Fruit fly (Drosophila melanogaster): Measurements from ENCODE around the gene CG2991.

CG2991 gene

DNA sequence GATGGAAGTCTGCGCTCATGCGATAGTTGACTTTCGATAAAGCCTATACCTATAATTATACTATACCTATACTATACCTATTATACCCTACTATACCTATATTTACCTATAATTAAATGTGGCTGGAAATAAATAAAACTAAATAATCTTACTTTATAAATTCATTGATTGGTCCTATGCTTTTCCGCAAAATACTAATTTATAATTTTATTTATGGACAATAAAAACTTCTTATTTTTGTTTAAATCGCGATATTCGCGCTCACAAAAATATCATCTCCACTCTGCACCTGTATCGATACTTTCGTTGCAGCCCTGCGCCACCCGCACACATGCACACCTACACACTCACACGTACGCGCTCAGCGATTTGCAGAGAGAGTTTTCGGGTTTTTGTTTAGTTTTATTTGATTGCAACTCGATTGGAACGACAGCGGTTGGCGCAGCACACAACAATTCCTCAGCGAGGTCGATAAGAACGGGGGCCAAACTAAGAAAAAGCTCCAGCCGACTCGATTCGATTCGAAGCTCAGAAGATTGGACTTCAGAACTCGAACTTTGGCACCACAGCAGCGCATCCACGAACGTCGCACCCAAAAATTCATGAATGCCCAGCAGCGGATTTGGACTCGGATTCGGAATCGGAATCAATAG, 17.7 kb downstream of the CG2991 start, which contains the start of gene CG8814 (continued):
- TF ChIP-seq CG12219 (GFP tag; optimal IDR thresholded peaks at IDR 0.05) (no peak), MESR4 (GFP tag; optimal IDR thresholded peaks at IDR 0.05) (peak; percentile 61), CG12659 (GFP tag; optimal IDR thresholded peaks at IDR 0.05) (peak; percentile 91), zfh1 (GFP tag; IDR thresholded peaks at IDR 0.05) (peak; percentile 64), Rfx (GFP tag; IDR thresholded peaks at IDR 0.05) (peak; percentile 75), sc (optimal IDR thresholded peaks at IDR 0.05) (no peak), sc (GFP tag; optimal IDR thresholded peaks at IDR 0.05) (peak; percentile 31), jigr1 (GFP tag; IDR thresholded peaks at IDR 0.05) (peak; percentile 65; the same call in 2 of the 3 replicates), CG2889 (GFP tag; IDR thresholded peaks at IDR 0.05) (no peak), ato (GFP tag; IDR thresholded peaks at IDR 0.05; ENCODE audit: partially characterized antibody) (no peak), run (tag; optimal IDR thresholded peaks at IDR 0.05) (no peak), HmgZ (tag; optimal IDR thresholded peaks at IDR 0.05) (no peak), CG5953 (GFP tag; IDR thresholded peaks at IDR 0.05) (no peak), sqz (GFP tag; optimal IDR thresholded peaks at IDR 0.05) (no peak), D (optimal IDR thresholded peaks at IDR 0.05) (no peak), D (GFP tag; optimal IDR thresholded peaks at IDR 0.05) (peak; percentile 40), btn (GFP tag; optimal IDR thresholded peaks at IDR 0.05) (no peak), CG9437 (GFP tag; optimal IDR thresholded peaks at IDR 0.05) (peak; percentile 64), gce (GFP tag; IDR thresholded peaks at IDR 0.05) (no peak), Blimp-1 (GFP tag; optimal IDR thresholded peaks at IDR 0.05) (peak; percentile 27), bigmax (GFP tag; optimal IDR thresholded peaks at IDR 0.05) (no peak), CG8478 (optimal IDR thresholded peaks at IDR 0.05) (peak; percentile 87)

DNA sequence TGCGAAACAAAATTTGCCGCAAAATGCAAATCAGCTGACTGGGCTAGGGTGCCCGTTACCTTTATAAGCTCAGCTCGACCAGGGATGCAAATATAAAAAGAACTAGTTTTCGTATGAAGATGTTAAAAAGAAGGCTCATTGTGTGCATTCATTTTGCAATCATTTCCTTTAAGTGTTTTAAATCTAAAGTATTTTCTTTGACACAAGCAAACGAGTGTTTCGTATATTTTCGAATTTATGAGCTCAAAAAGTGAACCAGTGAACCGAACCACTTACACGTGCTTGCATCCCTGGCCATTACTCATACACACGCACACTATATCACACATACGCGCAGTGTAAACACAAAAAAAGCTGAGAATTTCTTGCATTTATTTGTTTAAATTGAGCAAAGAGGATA, 21.2 kb downstream of the CG2991 start, which contains the start of the genes Prx6a and Sbat:
TSS of gene Prx6a (minus strand) at position 45 of the 400 bp plus-strand sequence.
TSS of gene Sbat (plus strand) at position 157 of the 400 bp plus-strand sequence.
- TF ChIP-seq CG9727 (GFP tag; optimal IDR thresholded peaks at IDR 0.05) (peak; percentile 49), Hr3 (GFP tag; optimal IDR thresholded peaks at IDR 0.05) (peak; percentile 56), Dip2 (GFP tag; IDR thresholded peaks at IDR 0.05) (no peak), cato (GFP tag; optimal IDR thresholded peaks at IDR 0.05; ENCODE audit: borderline replicate concordance) (no peak), ato (GFP tag; IDR thresholded peaks at IDR 0.05; ENCODE audit: partially characterized antibody) (no peak), CG2712 (tag; optimal IDR thresholded peaks at IDR 0.05) (peak; percentile 84), usp (GFP tag; optimal IDR thresholded peaks at IDR 0.05) (no peak), CG30020 (tag; optimal IDR thresholded peaks at IDR 0.05) (peak; percentile 59), her (GFP tag; optimal IDR thresholded peaks at IDR 0.05) (peak; percentile 69), E2f1 (GFP tag; IDR thresholded peaks at IDR 0.05) (peak; percentile 50), lbe (GFP tag; optimal IDR thresholded peaks at IDR 0.05) (peak; percentile 48), CG1792 (GFP tag; optimal IDR thresholded peaks at IDR 0.05) (peak; percentile 52), zfh2 (GFP tag; optimal IDR thresholded peaks at IDR 0.05) (peak; percentile 85), CG10366 (GFP tag; IDR thresholded peaks at IDR 0.05) (peak; percentile 55; the same call in 1 of the 2 replicates), Vsx1 (GFP tag; optimal IDR thresholded peaks at IDR 0.05) (peak; percentile 31), fu2 (GFP tag; optimal IDR thresholded peaks at IDR 0.05) (peak; percentile 66), ems (GFP tag; optimal IDR thresholded peaks at IDR 0.05) (no peak), GATAe (GFP tag; conservative IDR thresholded peaks at IDR 0.05) (no peak; the same call in 1 of the 2 replicates), nerfin-1 (tag; optimal IDR thresholded peaks at IDR 0.05) (peak; percentile 68), nau (GFP tag; optimal IDR thresholded peaks at IDR 0.05) (peak; percentile 4), CG4360 (GFP tag; IDR thresholded peaks at IDR 0.05) (no peak), schlank (tag; optimal IDR thresholded peaks at IDR 0.05) (peak; percentile 65), CG2199 (GFP tag; IDR thresholded peaks at IDR 0.05) (no peak), B-H2 (GFP tag; optimal IDR thresholded peaks at IDR 0.05) (peak; percentile 84), CG8765 (GFP tag; IDR thresholded peaks at IDR 0.05) (peak; percentile 60; the same call in 1 of the 2 replicates), jumu (GFP tag; optimal IDR thresholded peaks at IDR 0.05) (peak; percentile 74), CG9932 (GFP tag; IDR thresholded peaks at IDR 0.05) (peak; percentile 83), pb (GFP tag; optimal IDR thresholded peaks at IDR 0.05) (peak; percentile 44), CG9609 (GFP tag; optimal IDR thresholded peaks at IDR 0.05) (peak; percentile 70), chinmo (GFP tag; IDR thresholded peaks at IDR 0.05; ENCODE audit: partially characterized antibody) (no peak), Meics (GFP tag; optimal IDR thresholded peaks at IDR 0.05) (peak; percentile 68)

Measured in whole organism, embryonic.